Worm (Caenorhabditis elegans) whole organism, L2 larva: ENCODE data around the gene txt-2.

Source experiments
- blmp-1 ChIP-seq: sonication (generic microtip); optimal IDR thresholded peaks from 2 replicates; lab custom pipeline; 2017; ENCODE audit warnings: missing genetic modification characterization, mild to moderate bottlenecking, missing compliant biosample characterization, antibody characterized with exemption, moderate library complexity; ENCODE audit not compliant: insufficient read depth
- ceh-16 ChIP-seq: fragments of 150-350 bp; optimal IDR thresholded peaks from 2 replicates; lab custom pipeline; 2014; ENCODE audit warnings: missing biosample characterization, missing genetic modification characterization
- ceh-82 ChIP-seq: fragments of 150-350 bp; optimal IDR thresholded peaks from 2 replicates; lab custom pipeline; 2014; ENCODE audit warnings: missing biosample characterization, missing genetic modification characterization
- unc-55 ChIP-seq: fragments of 150-350 bp; sonication (generic microtip); optimal IDR thresholded peaks from 3 replicates; lab custom pipeline; 2014; ENCODE audit warnings: missing biosample characterization, missing genetic modification reagents, missing genetic modification characterization
- ztf-1 ChIP-seq: fragments of 200-800 bp; sonication (Bioruptor generic); conservative IDR thresholded peaks from 2 replicates; pipeline ENCODE4 v1.3.6; 2022; ENCODE audit warnings: missing genetic modification characterization, missing compliant biosample characterization

DNA sequence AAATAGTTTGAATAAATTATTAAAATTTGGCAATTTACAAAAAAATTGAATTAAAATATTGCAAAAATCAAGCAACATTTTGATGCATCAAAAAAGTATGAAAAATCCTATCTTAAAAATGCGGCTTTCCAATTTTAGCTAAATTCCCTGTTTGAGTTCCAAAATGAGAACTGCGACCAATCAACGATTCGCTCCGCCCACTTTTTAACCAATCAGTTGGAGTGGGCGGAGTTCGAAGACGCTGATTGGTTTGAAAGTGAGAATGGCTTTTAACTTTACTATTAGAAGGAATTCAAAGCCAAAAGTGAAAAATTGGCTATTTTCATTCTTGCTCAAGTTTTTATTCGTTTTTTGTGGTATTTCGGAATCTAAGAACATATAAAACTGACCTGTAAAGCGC, 7.3 kb upstream of the txt-2 start:
- no peak for TF ChIP-seq ceh-82
- no peak for TF ChIP-seq ceh-16 (tag; lab: Kevin White, UChicago)
- TF ChIP-seq blmp-1 (tag; lab: Kevin White, UChicago): no peak
- no peak for TF ChIP-seq unc-55 (GFP tag; lab: Kevin White, UChicago)
- TF ChIP-seq ztf-1 (GFP tag; lab: Robert Waterston, UW): no peak
